Worm (Caenorhabditis elegans): ENCODE measurements around the gene grl-22.

The grl-22 gene

DNA sequence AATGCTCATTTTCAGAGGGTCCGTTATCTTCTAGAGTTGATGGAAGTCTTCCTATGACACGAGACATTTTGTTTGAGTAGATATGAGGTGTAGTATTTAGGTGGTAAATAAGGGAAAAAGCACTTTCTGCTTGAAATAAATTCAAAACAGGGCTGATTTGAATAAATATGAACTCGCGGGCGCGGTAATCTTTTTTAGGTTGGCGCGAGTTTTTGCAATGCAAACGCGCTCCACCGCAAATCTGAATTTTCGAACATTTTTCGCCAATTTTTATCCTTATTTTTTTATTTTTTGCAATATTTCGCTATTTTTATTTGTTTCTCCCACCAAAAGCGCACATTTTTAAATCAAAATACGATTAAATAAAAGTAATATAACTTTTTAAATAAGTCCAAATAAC, 34.4 kb upstream of the grl-22 start, which contains the start of gene skpt-1 (continued):
- TF ChIP-seq F10E7.11 (tag; optimal IDR thresholded peaks at IDR 0.05) = no peak
- 0 out of 2 replicates have a peak, but pooled peaks have one; percentile 34 for TF ChIP-seq bed-2 (GFP tag; IDR thresholded peaks at IDR 0.05)
- peak; percentile 63 for TF ChIP-seq hmg-1.2 (GFP tag; IDR thresholded peaks at IDR 0.05)
- no peak for TF ChIP-seq ceh-58 (GFP tag; IDR thresholded peaks at IDR 0.05)
- no peak for TF ChIP-seq lin-26 (GFP tag; IDR thresholded peaks at IDR 0.05)
- no peak for TF ChIP-seq let-607 (tag; optimal IDR thresholded peaks at IDR 0.05)
- TF ChIP-seq lag-1 (GFP tag; IDR thresholded peaks at IDR 0.05) = no peak
- peak; percentile 92 for TF ChIP-seq tlf-1 (GFP tag; optimal IDR thresholded peaks at IDR 0.05)
- TF ChIP-seq dpl-1 (GFP tag; optimal IDR thresholded peaks at IDR 0.05) = peak; percentile 97
- TF ChIP-seq lsl-1 (GFP tag; optimal IDR thresholded peaks at IDR 0.05) = peak; percentile 86
- no peak for TF ChIP-seq F23B12.7 (tag; optimal IDR thresholded peaks at IDR 0.05; ENCODE audit: insufficient read depth)
- TF ChIP-seq ekl-4 (GFP tag; IDR thresholded peaks at IDR 0.05) = peak; percentile 90
- peak; percentile 99 for TF ChIP-seq efl-1 (GFP tag; optimal IDR thresholded peaks at IDR 0.05)
- TF ChIP-seq F49E8.2 (tag; optimal IDR thresholded peaks at IDR 0.05; ENCODE audit: insufficient read depth) = peak; percentile 85
- TF ChIP-seq tbp1 (GFP tag; optimal IDR thresholded peaks at IDR 0.05) = peak; percentile 60
- TF ChIP-seq ceh-27 (GFP tag; optimal IDR thresholded peaks at IDR 0.05) = no peak
- TF ChIP-seq ztf-26 (tag; optimal IDR thresholded peaks at IDR 0.05) = no peak
- no peak for TF ChIP-seq F22D6.2 (tag; optimal IDR thresholded peaks at IDR 0.05)
- TF ChIP-seq F55B11.4 (tag; optimal IDR thresholded peaks at IDR 0.05; ENCODE audit: borderline replicate concordance, insufficient read depth) = no peak
- TF ChIP-seq hsf-1 (GFP tag; IDR thresholded peaks at IDR 0.05) = peak; percentile 86
- TF ChIP-seq lin-35 (GFP tag; optimal IDR thresholded peaks at IDR 0.05) = peak in 2 of 3 experiments; percentile 67 to 91
- no peak for TF ChIP-seq cebp-1 (GFP tag; IDR thresholded peaks at IDR 0.05)
- peak; percentile 11 for TF ChIP-seq cebp-1 (tag; optimal IDR thresholded peaks at IDR 0.05)
- TF ChIP-seq atf-7 (tag; optimal IDR thresholded peaks at IDR 0.05) = no peak
- peak; percentile 64 for TF ChIP-seq unc-130 (GFP tag; optimal IDR thresholded peaks at IDR 0.05)
- TF ChIP-seq K11D2.4 (GFP tag; IDR thresholded peaks at IDR 0.05) = no peak
- TF ChIP-seq snpc-4 (GFP tag; optimal IDR thresholded peaks at IDR 0.05) = peak; percentile 11
- peak in 2 of 4 experiments; percentile 40 to 62 for TF ChIP-seq snpc-4 (tag; optimal IDR thresholded peaks at IDR 0.05)
- TF ChIP-seq B0336.3 (GFP tag; IDR thresholded peaks at IDR 0.05) = peak; percentile 88
- TF ChIP-seq attf-5 (GFP tag; optimal IDR thresholded peaks at IDR 0.05) = peak; percentile 31
- no peak for TF ChIP-seq aptf-2 (GFP tag; conservative IDR thresholded peaks at IDR 0.05)
- peak; percentile 62; the same call in 1 of the 2 replicates for TF ChIP-seq pbrm-1 (GFP tag; IDR thresholded peaks at IDR 0.05)
- peak; percentile 93 for TF ChIP-seq madf-3 (GFP tag; IDR thresholded peaks at IDR 0.05)
- no peak for TF ChIP-seq ztf-18 (tag; optimal IDR thresholded peaks at IDR 0.05)
- TF ChIP-seq B0019.2 (GFP tag; conservative IDR thresholded peaks at IDR 0.05) = peak; percentile 94
- peak; percentile 97 for TF ChIP-seq madf-8 (GFP tag; conservative IDR thresholded peaks at IDR 0.05)
- peak; percentile 97 for TF ChIP-seq mcd-1 (GFP tag; IDR thresholded peaks at IDR 0.05)
- no peak for TF ChIP-seq gei-17 (GFP tag; optimal IDR thresholded peaks at IDR 0.05)
- no peak for TF ChIP-seq ceh-40 (GFP tag; IDR thresholded peaks at IDR 0.05)
- peak; percentile 1 for TF ChIP-seq snpc-1.3 (tag; optimal IDR thresholded peaks at IDR 0.05; ENCODE audit: insufficient read depth)
- no peak for TF ChIP-seq ztf-6 (GFP tag; IDR thresholded peaks at IDR 0.05)
- no peak for TF ChIP-seq egl-18 (GFP tag; IDR thresholded peaks at IDR 0.05)
- TF ChIP-seq snpc-3.4 (tag; optimal IDR thresholded peaks at IDR 0.05) = peak; percentile 87
- no peak for TF ChIP-seq T07F8.4 (tag; optimal IDR thresholded peaks at IDR 0.05)
- peak; percentile 96 for TF ChIP-seq lin-54 (GFP tag; optimal IDR thresholded peaks at IDR 0.05)
- no peak for TF ChIP-seq F52B5.7 (tag; optimal IDR thresholded peaks at IDR 0.05)
- peak; percentile 73; the same call in 1 of the 2 replicates for TF ChIP-seq nfyb-1 (GFP tag; IDR thresholded peaks at IDR 0.05)
- peak; percentile 99 for TF ChIP-seq madf-6 (GFP tag; IDR thresholded peaks at IDR 0.05)

All from whole organism, young adult.